In the genomic region with DNA sequence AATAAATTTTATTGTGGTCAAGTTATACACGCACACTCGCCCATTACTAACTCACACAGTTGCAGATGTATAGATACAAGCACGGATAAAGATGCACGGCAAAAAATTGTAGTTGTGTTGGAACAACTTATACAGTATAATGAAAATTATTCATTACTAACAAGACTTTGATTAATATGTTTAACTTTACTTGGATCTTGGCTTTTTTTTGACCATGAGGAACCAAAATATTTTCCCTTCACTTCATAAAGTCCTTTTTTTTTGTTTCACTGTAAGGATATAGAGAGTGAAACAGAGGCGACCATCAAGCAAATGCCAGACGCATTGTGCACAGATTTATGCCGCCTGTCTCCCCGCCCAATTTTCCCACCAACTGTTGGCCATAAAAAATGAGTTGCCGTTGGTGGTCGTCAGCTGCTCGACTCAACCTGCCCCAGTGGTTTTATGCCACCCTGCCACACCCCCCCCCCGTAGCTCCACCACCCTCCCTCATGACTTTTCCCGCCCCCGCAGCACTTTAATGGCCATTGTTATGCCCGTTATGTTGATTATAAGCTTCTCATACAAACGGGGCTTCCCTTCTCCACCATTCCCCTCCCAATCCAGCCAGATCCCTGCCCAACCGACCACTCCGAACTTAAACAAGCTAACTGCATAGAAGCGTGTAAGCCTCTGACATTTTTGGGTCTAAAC, we compare ENCODE assay signal across 1 fruit fly cellular context.
TF ChIP-seq lines count a peak whose summit lies in the region.

No protein-coding gene starts in this region.

TF ChIP-seq in whole organism, embryonic, 481 proteins besides CTCF, POLR2A, EP300 and RAD21 (continued from another document):
- no peak for TF ChIP-seq CG32767 (GFP tag; IDR thresholded peaks at IDR 0.05; lab: Robert Waterston, UW)
- TF ChIP-seq CG10979 (tag; optimal IDR thresholded peaks at IDR 0.05; lab: Kevin White, UChicago): peak; percentile 11
- TF ChIP-seq crol (GFP tag; IDR thresholded peaks at IDR 0.05; lab: Robert Waterston, UW): peak; percentile 64; the same call in 1 of the 2 replicates
- TF ChIP-seq CG3065 (GFP tag; optimal IDR thresholded peaks at IDR 0.05; lab: Kevin White, UChicago): no peak
- TF ChIP-seq gcm (GFP tag; optimal IDR thresholded peaks at IDR 0.05; lab: Kevin White, UChicago): no peak
- peak; percentile 23 for TF ChIP-seq Fer1 (GFP tag; optimal IDR thresholded peaks at IDR 0.05; lab: Kevin White, UChicago)
- TF ChIP-seq CG11504 (tag; optimal IDR thresholded peaks at IDR 0.05; lab: Kevin White, UChicago): peak; percentile 52
- no peak for TF ChIP-seq CG32532 (GFP tag; IDR thresholded peaks at IDR 0.05; lab: Robert Waterston, UW)
- no peak for TF ChIP-seq Atf6 (GFP tag; IDR thresholded peaks at IDR 0.05; lab: Robert Waterston, UW)
- TF ChIP-seq run (tag; optimal IDR thresholded peaks at IDR 0.05; lab: Kevin White, UChicago): no peak
- TF ChIP-seq CG6683 (GFP tag; optimal IDR thresholded peaks at IDR 0.05; lab: Kevin White, UChicago): no peak
- peak; percentile 76 for TF ChIP-seq abd-A (tag; optimal IDR thresholded peaks at IDR 0.05; lab: Kevin White, UChicago)
- TF ChIP-seq Spps (tag; optimal IDR thresholded peaks at IDR 0.05; lab: Kevin White, UChicago): no peak
- no peak for TF ChIP-seq GATAe (GFP tag; conservative IDR thresholded peaks at IDR 0.05; lab: Robert Waterston, UW)
- TF ChIP-seq Xbp1 (GFP tag; optimal IDR thresholded peaks at IDR 0.05; lab: Kevin White, UChicago): peak; percentile 1
- no peak for TF ChIP-seq CG8944 (GFP tag; optimal IDR thresholded peaks at IDR 0.05; lab: Kevin White, UChicago)
- no peak for TF ChIP-seq CG17912 (GFP tag; optimal IDR thresholded peaks at IDR 0.05; lab: Kevin White, UChicago)
- TF ChIP-seq CG4820 (GFP tag; optimal IDR thresholded peaks at IDR 0.05; lab: Kevin White, UChicago): no peak
- TF ChIP-seq sna (GFP tag; IDR thresholded peaks at IDR 0.05; lab: Robert Waterston, UW; ENCODE audit: partially characterized antibody): no peak
- no peak for TF ChIP-seq MBD-R2 (GFP tag; IDR thresholded peaks at IDR 0.05; lab: Robert Waterston, UW)
- no peak for TF ChIP-seq CG2875 (GFP tag; optimal IDR thresholded peaks at IDR 0.05; lab: Kevin White, UChicago)
- no peak for TF ChIP-seq CG6175 (GFP tag; IDR thresholded peaks at IDR 0.05; lab: Robert Waterston, UW)
- TF ChIP-seq Nf-YB (GFP tag; optimal IDR thresholded peaks at IDR 0.05; lab: Kevin White, UChicago): no peak
- no peak for TF ChIP-seq sqz (GFP tag; optimal IDR thresholded peaks at IDR 0.05; lab: Kevin White, UChicago)
- TF ChIP-seq CG14441 (GFP tag; IDR thresholded peaks at IDR 0.05; lab: Robert Waterston, UW): no peak
- TF ChIP-seq CG2120 (GFP tag; optimal IDR thresholded peaks at IDR 0.05; lab: Kevin White, UChicago): peak; percentile 10
- no peak for TF ChIP-seq CG1602 (GFP tag; optimal IDR thresholded peaks at IDR 0.05; lab: Kevin White, UChicago)
- no peak for TF ChIP-seq pum (GFP tag; optimal IDR thresholded peaks at IDR 0.05; lab: Kevin White, UChicago)
- TF ChIP-seq sens (GFP tag; lab: Kevin White, UChicago): peak; percentile 63
- TF ChIP-seq Hr51 (GFP tag; optimal IDR thresholded peaks at IDR 0.05; lab: Kevin White, UChicago): peak in 1 of 2 experiments; percentile 12
- TF ChIP-seq Hmr (GFP tag; optimal IDR thresholded peaks at IDR 0.05; lab: Kevin White, UChicago): peak; percentile 4
- TF ChIP-seq gfzf (GFP tag; optimal IDR thresholded peaks at IDR 0.05; lab: Kevin White, UChicago): no peak
- TF ChIP-seq scrt (GFP tag; optimal IDR thresholded peaks at IDR 0.05; lab: Kevin White, UChicago): peak; percentile 19
- no peak for TF ChIP-seq CG3281 (GFP tag; optimal IDR thresholded peaks at IDR 0.05; lab: Kevin White, UChicago)
- no peak for TF ChIP-seq pnt (GFP tag; optimal IDR thresholded peaks at IDR 0.05; lab: Kevin White, UChicago)
- TF ChIP-seq CG7839 (tag; optimal IDR thresholded peaks at IDR 0.05; lab: Kevin White, UChicago): peak; percentile 23
- TF ChIP-seq gsb (GFP tag; IDR thresholded peaks at IDR 0.05; lab: Robert Waterston, UW): no peak
- no peak for TF ChIP-seq dpn (GFP tag; optimal IDR thresholded peaks at IDR 0.05; lab: Kevin White, UChicago)
- TF ChIP-seq CG10431 (GFP tag; optimal IDR thresholded peaks at IDR 0.05; lab: Kevin White, UChicago): no peak
- TF ChIP-seq fu2 (GFP tag; optimal IDR thresholded peaks at IDR 0.05; lab: Kevin White, UChicago): no peak
- no peak for TF ChIP-seq hb (GFP tag; IDR thresholded peaks at IDR 0.05; lab: Robert Waterston, UW; ENCODE audit: partially characterized antibody)
- TF ChIP-seq CG5180 (GFP tag; optimal IDR thresholded peaks at IDR 0.05; lab: Kevin White, UChicago): no peak
- no peak for TF ChIP-seq CG9609 (GFP tag; optimal IDR thresholded peaks at IDR 0.05; lab: Kevin White, UChicago)
- TF ChIP-seq Hr3 (GFP tag; optimal IDR thresholded peaks at IDR 0.05; lab: Kevin White, UChicago): no peak
- no peak for TF ChIP-seq br (optimal IDR thresholded peaks at IDR 0.05; lab: Kevin White, UChicago)
- peak; percentile 12 for TF ChIP-seq unpg (GFP tag; optimal IDR thresholded peaks at IDR 0.05; lab: Kevin White, UChicago)
- TF ChIP-seq CG4424 (GFP tag; optimal IDR thresholded peaks at IDR 0.05; lab: Kevin White, UChicago): no peak
- TF ChIP-seq en (GFP tag; optimal IDR thresholded peaks at IDR 0.05; lab: Kevin White, UChicago): no peak
- no peak for TF ChIP-seq Bgb (GFP tag; IDR thresholded peaks at IDR 0.05; lab: Robert Waterston, UW; ENCODE audit: partially characterized antibody)
- no peak for TF ChIP-seq gro (GFP tag; optimal IDR thresholded peaks at IDR 0.05; lab: Kevin White, UChicago)
- no peak for TF ChIP-seq amos (GFP tag; IDR thresholded peaks at IDR 0.05; lab: Robert Waterston, UW; ENCODE audit: partially characterized antibody)
- no peak for TF ChIP-seq CG11085 (GFP tag; IDR thresholded peaks at IDR 0.05; lab: Robert Waterston, UW)
- no peak for TF ChIP-seq CG8290 (GFP tag; optimal IDR thresholded peaks at IDR 0.05; lab: Kevin White, UChicago)
- TF ChIP-seq CG8290 (tag; optimal IDR thresholded peaks at IDR 0.05; lab: Kevin White, UChicago): no peak
- TF ChIP-seq vvl (GFP tag; IDR thresholded peaks at IDR 0.05; lab: Robert Waterston, UW): no peak
- no peak for TF ChIP-seq CG11398 (GFP tag; optimal IDR thresholded peaks at IDR 0.05; lab: Kevin White, UChicago)
- no peak for TF ChIP-seq sima (GFP tag; optimal IDR thresholded peaks at IDR 0.05; lab: Kevin White, UChicago)
- no peak for TF ChIP-seq sisA (GFP tag; IDR thresholded peaks at IDR 0.05; lab: Robert Waterston, UW)
- no peak for TF ChIP-seq CG12155 (GFP tag; optimal IDR thresholded peaks at IDR 0.05; lab: Kevin White, UChicago)
- no peak for TF ChIP-seq h (optimal IDR thresholded peaks at IDR 0.05; lab: Kevin White, UChicago)
- TF ChIP-seq gem (tag; optimal IDR thresholded peaks at IDR 0.05; lab: Kevin White, UChicago): peak; percentile 44
- no peak for TF ChIP-seq CG12659 (GFP tag; optimal IDR thresholded peaks at IDR 0.05; lab: Kevin White, UChicago)
- TF ChIP-seq CG15269 (tag; optimal IDR thresholded peaks at IDR 0.05; lab: Kevin White, UChicago): peak; percentile 26
- no peak for TF ChIP-seq CG2199 (GFP tag; IDR thresholded peaks at IDR 0.05; lab: Robert Waterston, UW)
- no peak for TF ChIP-seq tin (GFP tag; optimal IDR thresholded peaks at IDR 0.05; lab: Kevin White, UChicago)
- no peak for TF ChIP-seq CG12219 (GFP tag; optimal IDR thresholded peaks at IDR 0.05; lab: Kevin White, UChicago)
- no peak for TF ChIP-seq caup (GFP tag; optimal IDR thresholded peaks at IDR 0.05; lab: Kevin White, UChicago; ENCODE audit: severe bottlenecking)
- peak; percentile 39 for TF ChIP-seq Sox102F (GFP tag; optimal IDR thresholded peaks at IDR 0.05; lab: Kevin White, UChicago)
- TF ChIP-seq fd96Cb (tag; optimal IDR thresholded peaks at IDR 0.05; lab: Kevin White, UChicago): peak; percentile 11
- no peak for TF ChIP-seq gce (GFP tag; IDR thresholded peaks at IDR 0.05; lab: Robert Waterston, UW)
- peak; percentile 48 for TF ChIP-seq dmrt99B (tag; optimal IDR thresholded peaks at IDR 0.05; lab: Kevin White, UChicago)
- no peak for TF ChIP-seq Elba2 (GFP tag; optimal IDR thresholded peaks at IDR 0.05; lab: Kevin White, UChicago)
- no peak for TF ChIP-seq p53 (GFP tag; optimal IDR thresholded peaks at IDR 0.05; lab: Kevin White, UChicago)
- no peak for TF ChIP-seq D19B (GFP tag; optimal IDR thresholded peaks at IDR 0.05; lab: Kevin White, UChicago)
- no peak for TF ChIP-seq grn (GFP tag; optimal IDR thresholded peaks at IDR 0.05; lab: Kevin White, UChicago)
- TF ChIP-seq CG13123 (GFP tag; optimal IDR thresholded peaks at IDR 0.05; lab: Kevin White, UChicago): no peak
- no peak for TF ChIP-seq ac (GFP tag; optimal IDR thresholded peaks at IDR 0.05; lab: Kevin White, UChicago)
- no peak for TF ChIP-seq CG1792 (GFP tag; optimal IDR thresholded peaks at IDR 0.05; lab: Kevin White, UChicago)
- no peak for TF ChIP-seq jing (GFP tag; optimal IDR thresholded peaks at IDR 0.05; lab: Kevin White, UChicago)
- no peak for TF ChIP-seq Hand (GFP tag; optimal IDR thresholded peaks at IDR 0.05; lab: Kevin White, UChicago)
- no peak for TF ChIP-seq CG10959 (GFP tag; IDR thresholded peaks at IDR 0.05; lab: Robert Waterston, UW)
- no peak for TF ChIP-seq CG9932 (GFP tag; IDR thresholded peaks at IDR 0.05; lab: Robert Waterston, UW)
- TF ChIP-seq Atf-2 (GFP tag; optimal IDR thresholded peaks at IDR 0.05; lab: Kevin White, UChicago): no peak
- TF ChIP-seq Drgx (GFP tag; IDR thresholded peaks at IDR 0.05; lab: Robert Waterston, UW): no peak
- TF ChIP-seq pzg (GFP tag; optimal IDR thresholded peaks at IDR 0.05; lab: Kevin White, UChicago): no peak
- no peak for TF ChIP-seq CG4617 (GFP tag; optimal IDR thresholded peaks at IDR 0.05; lab: Kevin White, UChicago; ENCODE audit: borderline replicate concordance)
- no peak for TF ChIP-seq Bdp1 (GFP tag; optimal IDR thresholded peaks at IDR 0.05; lab: Kevin White, UChicago)
- no peak for TF ChIP-seq CG1603 (tag; optimal IDR thresholded peaks at IDR 0.05; lab: Kevin White, UChicago)
- TF ChIP-seq twi (tag; optimal IDR thresholded peaks at IDR 0.05; lab: Kevin White, UChicago): no peak
- TF ChIP-seq CG1647 (GFP tag; optimal IDR thresholded peaks at IDR 0.05; lab: Kevin White, UChicago): no peak
- no peak for TF ChIP-seq B-H2 (GFP tag; optimal IDR thresholded peaks at IDR 0.05; lab: Kevin White, UChicago)
- TF ChIP-seq dimm (GFP tag; IDR thresholded peaks at IDR 0.05; lab: Robert Waterston, UW): no peak
- no peak for TF ChIP-seq kay (GFP tag; optimal IDR thresholded peaks at IDR 0.05; lab: Kevin White, UChicago)
- TF ChIP-seq hbn (GFP tag; IDR thresholded peaks at IDR 0.05; lab: Robert Waterston, UW; ENCODE audit: partially characterized antibody): no peak
- no peak for TF ChIP-seq zfh2 (GFP tag; optimal IDR thresholded peaks at IDR 0.05; lab: Kevin White, UChicago)
- peak; percentile 40 for TF ChIP-seq CG2678 (tag; optimal IDR thresholded peaks at IDR 0.05; lab: Kevin White, UChicago)
- no peak for TF ChIP-seq odd (GFP tag; optimal IDR thresholded peaks at IDR 0.05; lab: Kevin White, UChicago)
- TF ChIP-seq tgo (GFP tag; IDR thresholded peaks at IDR 0.05; lab: Robert Waterston, UW): no peak
- peak; percentile 1 for TF ChIP-seq ind (GFP tag; optimal IDR thresholded peaks at IDR 0.05; lab: Kevin White, UChicago)
- peak; percentile 37 for TF ChIP-seq lab (GFP tag; optimal IDR thresholded peaks at IDR 0.05; lab: Kevin White, UChicago)
- no peak for TF ChIP-seq CG31388 (GFP tag; optimal IDR thresholded peaks at IDR 0.05; lab: Kevin White, UChicago)
- TF ChIP-seq CG12071 (GFP tag; optimal IDR thresholded peaks at IDR 0.05; lab: Kevin White, UChicago): no peak
- TF ChIP-seq eyg (GFP tag; optimal IDR thresholded peaks at IDR 0.05; lab: Kevin White, UChicago): no peak
- TF ChIP-seq Side (GFP tag; optimal IDR thresholded peaks at IDR 0.05; lab: Kevin White, UChicago): no peak
- no peak for TF ChIP-seq CG11723 (GFP tag; optimal IDR thresholded peaks at IDR 0.05; lab: Kevin White, UChicago)
- no peak for TF ChIP-seq Atf3 (GFP tag; optimal IDR thresholded peaks at IDR 0.05; lab: Kevin White, UChicago)
- peak; percentile 38 for TF ChIP-seq lmd (GFP tag; IDR thresholded peaks at IDR 0.05; lab: Robert Waterston, UW)
- TF ChIP-seq nerfin-1 (tag; optimal IDR thresholded peaks at IDR 0.05; lab: Kevin White, UChicago): no peak
- no peak for TF ChIP-seq ab (GFP tag; optimal IDR thresholded peaks at IDR 0.05; lab: Kevin White, UChicago)
- TF ChIP-seq slp2 (GFP tag; optimal IDR thresholded peaks at IDR 0.05; lab: Kevin White, UChicago): no peak
- no peak for TF ChIP-seq CG33213 (GFP tag; optimal IDR thresholded peaks at IDR 0.05; lab: Kevin White, UChicago)
- peak; percentile 57 for TF ChIP-seq Med (GFP tag; lab: Kevin White, UChicago)
- TF ChIP-seq tna (GFP tag; IDR thresholded peaks at IDR 0.05; lab: Robert Waterston, UW; ENCODE audit: partially characterized antibody): no peak
- peak in 1 of 2 experiments; percentile 14 for TF ChIP-seq bsh (GFP tag; optimal IDR thresholded peaks at IDR 0.05; lab: Kevin White, UChicago)
- TF ChIP-seq sug (tag; optimal IDR thresholded peaks at IDR 0.05; lab: Kevin White, UChicago): no peak
TF ChIP-seq in whole organism, embryonic: peak in this region for 34.
